Worm (Caenorhabditis elegans) whole organism, late embryonic: ENCODE measurements around the gene T18D3.6.

ENCODE experiments used
- C08G9.2 ChIP-seq: sonication (generic microtip); optimal IDR thresholded peaks from 2 replicates; lab custom pipeline; 2016; ENCODE audit warnings: mild to moderate bottlenecking, missing genetic modification characterization, moderate library complexity, missing compliant biosample characterization
- C38D4.7 ChIP-seq: fragments of 200-800 bp; sonication (Bioruptor generic); optimal IDR thresholded peaks from 2 replicates; lab custom pipeline; 2018; ENCODE audit warnings: mild to moderate bottlenecking, missing genetic modification characterization, moderate library complexity, missing compliant biosample characterization
- F13H6.1 ChIP-seq: sonication (generic microtip); optimal IDR thresholded peaks from 2 replicates; lab custom pipeline; 2016; ENCODE audit warnings: missing genetic modification characterization, missing compliant biosample characterization
- K02D7.2 ChIP-seq: sonication (generic microtip); optimal IDR thresholded peaks from 2 replicates; lab custom pipeline; 2017; ENCODE audit warnings: mild to moderate bottlenecking, missing genetic modification characterization, missing compliant biosample characterization
- K09A11.1 ChIP-seq: sonication (generic microtip); optimal IDR thresholded peaks from 2 replicates; lab custom pipeline; 2017; ENCODE audit warnings: antibody characterized with exemption, mild to moderate bottlenecking, missing genetic modification characterization, missing compliant biosample characterization; ENCODE audit not compliant: insufficient read depth
- T23F11.4 ChIP-seq: fragments of 200-800 bp; sonication (Bioruptor generic); optimal IDR thresholded peaks from 2 replicates; lab custom pipeline; 2018; ENCODE audit warnings: mild to moderate bottlenecking, missing genetic modification characterization, missing compliant biosample characterization
- Y22D7AL.16 ChIP-seq: sonication (generic microtip); optimal IDR thresholded peaks from 2 replicates; lab custom pipeline; 2016; ENCODE audit warnings: missing genetic modification characterization, missing compliant biosample characterization
- ahr-1 ChIP-seq: sonication (generic microtip); optimal IDR thresholded peaks from 2 replicates; lab custom pipeline; 2016; ENCODE audit warnings: missing genetic modification characterization, missing compliant biosample characterization
- ama-1 ChIP-seq: fragments of 150-350 bp; optimal IDR thresholded peaks from 2 replicates; lab custom pipeline; 2014
- ceh-18 ChIP-seq: sonication (generic microtip); optimal IDR thresholded peaks from 2 replicates; lab custom pipeline; 2016; ENCODE audit warnings: missing genetic modification characterization, missing compliant biosample characterization
- ceh-19 ChIP-seq: fragments of 200-800 bp; sonication (Bioruptor generic); optimal IDR thresholded peaks from 2 replicates; lab custom pipeline; 2018; ENCODE audit warnings: mild to moderate bottlenecking, missing genetic modification characterization, missing compliant biosample characterization
- ceh-22 ChIP-seq: sonication (generic microtip); optimal IDR thresholded peaks from 2 replicates; lab custom pipeline; 2017; ENCODE audit warnings: missing biosample characterization, missing genetic modification characterization
- ceh-24 ChIP-seq: sonication (generic microtip); optimal IDR thresholded peaks from 2 replicates; lab custom pipeline; 2016; ENCODE audit warnings: mild to moderate bottlenecking, missing genetic modification characterization, missing compliant biosample characterization
- ceh-30 ChIP-seq: fragments of 150-350 bp; optimal IDR thresholded peaks from 2 replicates; lab custom pipeline; 2014; ENCODE audit warnings: missing biosample characterization, missing genetic modification characterization
- ceh-34 ChIP-seq: sonication (generic microtip); optimal IDR thresholded peaks from 2 replicates; lab custom pipeline; 2016; ENCODE audit warnings: mild to moderate bottlenecking, missing genetic modification characterization, missing compliant biosample characterization
- ceh-45 ChIP-seq: fragments of 200-800 bp; sonication (Bioruptor generic); IDR thresholded peaks from 2 replicates; pipeline ENCODE4 v1.3.6; 2022; ENCODE audit warnings: missing genetic modification reagents, missing genetic modification characterization, missing compliant biosample characterization
- ceh-48 ChIP-seq: sonication (generic microtip); optimal IDR thresholded peaks from 2 replicates; lab custom pipeline; 2016; ENCODE audit warnings: missing genetic modification characterization, inconsistent platforms, missing compliant biosample characterization
- ceh-6 ChIP-seq: fragments of 200-800 bp; sonication (Bioruptor generic); optimal IDR thresholded peaks from 2 replicates; lab custom pipeline; 2018; ENCODE audit warnings: mild to moderate bottlenecking, missing genetic modification characterization, missing compliant biosample characterization
- ceh-9 ChIP-seq: sonication (generic microtip); optimal IDR thresholded peaks from 2 replicates; lab custom pipeline; 2016; ENCODE audit warnings: mild to moderate bottlenecking, missing genetic modification characterization, inconsistent platforms, missing compliant biosample characterization
- dmd-4 ChIP-seq: sonication (generic microtip); optimal IDR thresholded peaks from 2 replicates; lab custom pipeline; 2016; ENCODE audit warnings: borderline replicate concordance, missing genetic modification characterization, missing compliant biosample characterization
- elt-2 ChIP-seq: sonication (generic microtip); optimal IDR thresholded peaks from 2 replicates; lab custom pipeline; 2016; ENCODE audit warnings: missing genetic modification reagents, missing genetic modification characterization, missing compliant biosample characterization
- elt-4 ChIP-seq: sonication (generic microtip); optimal IDR thresholded peaks from 2 replicates; lab custom pipeline; 2016; ENCODE audit warnings: missing genetic modification characterization, missing compliant biosample characterization
- ets-4 ChIP-seq: sonication (generic microtip); optimal IDR thresholded peaks from 2 replicates; lab custom pipeline; 2016; ENCODE audit warnings: missing genetic modification characterization, missing compliant biosample characterization
- eyg-1 ChIP-seq: sonication (generic microtip); optimal IDR thresholded peaks from 2 replicates; lab custom pipeline; 2016; ENCODE audit warnings: missing genotype, missing genetic modification characterization, missing compliant biosample characterization
- fax-1 ChIP-seq: sonication (generic microtip); optimal IDR thresholded peaks from 2 replicates; lab custom pipeline; 2016; ENCODE audit warnings: missing genotype, missing genetic modification characterization, missing compliant biosample characterization
- fkh-10 ChIP-seq: fragments of 150-350 bp; optimal IDR thresholded peaks from 2 replicates; lab custom pipeline; 2014; ENCODE audit warnings: missing biosample characterization, missing genetic modification reagents, missing genetic modification characterization
- gmeb-2 ChIP-seq: sonication (generic microtip); optimal IDR thresholded peaks from 2 replicates; lab custom pipeline; 2016; ENCODE audit warnings: missing genetic modification characterization, inconsistent platforms, missing compliant biosample characterization
- hlh-13 ChIP-seq: fragments of 200-800 bp; sonication (Bioruptor generic); optimal IDR thresholded peaks from 2 replicates; lab custom pipeline; 2018; ENCODE audit warnings: mild to moderate bottlenecking, missing genetic modification characterization, missing compliant biosample characterization
- hlh-15 ChIP-seq: sonication (generic microtip); optimal IDR thresholded peaks from 2 replicates; lab custom pipeline; 2016; ENCODE audit warnings: missing genetic modification characterization, missing compliant biosample characterization
- hlh-30 ChIP-seq: sonication (generic microtip); optimal IDR thresholded peaks from 2 replicates; lab custom pipeline; 2017; ENCODE audit warnings: antibody characterized with exemption, missing genetic modification characterization, missing compliant biosample characterization; ENCODE audit not compliant: insufficient read depth
- lim-6 ChIP-seq: sonication (generic microtip); optimal IDR thresholded peaks from 2 replicates; lab custom pipeline; 2016; ENCODE audit warnings: missing genetic modification characterization, missing compliant biosample characterization
- lin-11 ChIP-seq: fragments of 200-800 bp; sonication (Bioruptor generic); optimal IDR thresholded peaks from 2 replicates; lab custom pipeline; 2018; ENCODE audit warnings: mild to moderate bottlenecking, missing genetic modification characterization, missing compliant biosample characterization
- madf-2 ChIP-seq: sonication (generic microtip); optimal IDR thresholded peaks from 2 replicates; lab custom pipeline; 2017; ENCODE audit warnings: missing genetic modification characterization, missing compliant biosample characterization
- npax-4 ChIP-seq: sonication (generic microtip); optimal IDR thresholded peaks from 2 replicates; lab custom pipeline; 2016; ENCODE audit warnings: missing genetic modification characterization, missing compliant biosample characterization
- odd-2 ChIP-seq: sonication (generic microtip); optimal IDR thresholded peaks from 2 replicates; lab custom pipeline; 2017; ENCODE audit warnings: antibody characterized with exemption, mild to moderate bottlenecking, missing genetic modification characterization, missing compliant biosample characterization
- pag-3 ChIP-seq: sonication (generic microtip); optimal IDR thresholded peaks from 2 replicates; lab custom pipeline; 2016; ENCODE audit warnings: missing compliant biosample characterization, missing genetic modification characterization, borderline replicate concordance
- pat-9 ChIP-seq: fragments of 200-800 bp; sonication (Bioruptor generic); optimal IDR thresholded peaks from 2 replicates; lab custom pipeline; 2018; ENCODE audit warnings: mild to moderate bottlenecking, missing genetic modification characterization, moderate library complexity, missing compliant biosample characterization
- pax-1 ChIP-seq: fragments of 150-350 bp; optimal IDR thresholded peaks from 2 replicates; lab custom pipeline; 2014; ENCODE audit warnings: missing biosample characterization, missing genetic modification characterization
- pros-1 ChIP-seq: fragments of 150-350 bp; optimal IDR thresholded peaks from 2 replicates; lab custom pipeline; 2014; ENCODE audit warnings: missing biosample characterization, missing genetic modification reagents, missing genetic modification characterization
- sdc-2 ChIP-seq: sonication (generic microtip); optimal IDR thresholded peaks from 2 replicates; lab custom pipeline; 2016; ENCODE audit warnings: missing genotype, missing genetic modification characterization, missing compliant biosample characterization
- sox-2 ChIP-seq: fragments of 200-800 bp; sonication (Bioruptor generic); IDR thresholded peaks from 2 replicates; pipeline ENCODE4 v1.3.6; 2022; ENCODE audit warnings: missing genetic modification reagents, missing genetic modification characterization, missing compliant biosample characterization
- sox-4 ChIP-seq: sonication (generic microtip); optimal IDR thresholded peaks from 2 replicates; lab custom pipeline; 2017; ENCODE audit warnings: mild to moderate bottlenecking, missing genetic modification characterization, inconsistent platforms, missing compliant biosample characterization
- syd-9 ChIP-seq: sonication (generic microtip); optimal IDR thresholded peaks from 2 replicates; lab custom pipeline; 2016; ENCODE audit warnings: mild to moderate bottlenecking, missing genetic modification characterization, moderate library complexity, missing compliant biosample characterization
- tbx-2 ChIP-seq: sonication (generic microtip); optimal IDR thresholded peaks from 2 replicates; lab custom pipeline; 2016; ENCODE audit warnings: missing genetic modification characterization, missing compliant biosample characterization
- tbx-7 ChIP-seq: sonication (generic microtip); optimal IDR thresholded peaks from 2 replicates; lab custom pipeline; 2016; ENCODE audit warnings: missing genotype, missing genetic modification characterization, missing compliant biosample characterization
- ttx-3 ChIP-seq: sonication (generic microtip); optimal IDR thresholded peaks from 2 replicates; lab custom pipeline; 2016; ENCODE audit warnings: missing genetic modification reagents, missing genetic modification characterization, missing compliant biosample characterization
- unc-42 ChIP-seq: sonication (generic microtip); optimal IDR thresholded peaks from 2 replicates; lab custom pipeline; 2016; ENCODE audit warnings: missing genotype, missing genetic modification characterization, missing compliant biosample characterization
- unc-55 ChIP-seq: sonication (generic microtip); optimal IDR thresholded peaks from 2 replicates; lab custom pipeline; 2017; ENCODE audit warnings: missing biosample characterization, missing genetic modification reagents, missing genetic modification characterization
- zip-5 ChIP-seq: sonication (generic microtip); optimal IDR thresholded peaks from 2 replicates; lab custom pipeline; 2016; ENCODE audit warnings: missing genetic modification characterization, missing compliant biosample characterization
- ztf-16 ChIP-seq: sonication (generic microtip); optimal IDR thresholded peaks from 2 replicates; lab custom pipeline; 2017; ENCODE audit warnings: missing genetic modification characterization, missing compliant biosample characterization

T18D3.6 gene

ce11 chrX:12407297-12407696 is 42.4 kb upstream of the T18D3.6 start (continued):
- TF ChIP-seq gmeb-2 (tag; lab: Kevin White, UChicago) (peak; percentile 34), elt-4 (tag; lab: Kevin White, UChicago) (no peak), C08G9.2 (tag; lab: Kevin White, UChicago) (no peak), sox-2 (GFP tag; lab: Robert Waterston, UW) (no peak), eyg-1 (no peak), ztf-16 (tag; lab: Kevin White, UChicago) (no peak), hlh-13 (GFP tag; lab: Kevin White, UChicago) (peak; percentile 26), fkh-10 (peak; percentile 19), unc-42 (peak; percentile 100), odd-2 (tag; lab: Kevin White, UChicago) (no peak), pag-3 (tag; lab: Kevin White, UChicago) (no peak), elt-2 (tag; lab: Kevin White, UChicago) (no peak), ahr-1 (tag; lab: Kevin White, UChicago) (no peak), ceh-9 (tag; lab: Kevin White, UChicago) (no peak), T23F11.4 (no peak), K02D7.2 (tag; lab: Kevin White, UChicago) (no peak), sdc-2 (tag; lab: Kevin White, UChicago) (peak; percentile 8), unc-55 (no peak), tbx-7 (tag; lab: Kevin White, UChicago) (no peak), zip-5 (tag; lab: Kevin White, UChicago) (no peak), hlh-30 (no peak), npax-4 (tag; lab: Kevin White, UChicago) (no peak), madf-2 (peak; percentile 28), pax-1 (tag; lab: Kevin White, UChicago) (no peak), ama-1 (lab: Kevin White, UChicago) (no peak), ets-4 (tag; lab: Kevin White, UChicago) (no peak), dmd-4 (tag; lab: Kevin White, UChicago) (no peak), ceh-48 (tag; lab: Kevin White, UChicago) (no peak), ceh-18 (tag; lab: Kevin White, UChicago) (peak; percentile 41), pat-9 (no peak), ceh-19 (GFP tag; lab: Kevin White, UChicago) (no peak), F13H6.1 (peak; percentile 22), K09A11.1 (tag; lab: Kevin White, UChicago) (no peak), syd-9 (tag; lab: Kevin White, UChicago) (peak; percentile 16), ceh-45 (GFP tag; lab: Robert Waterston, UW) (no peak), lim-6 (tag; lab: Kevin White, UChicago) (no peak), Y22D7AL.16 (tag; lab: Kevin White, UChicago) (no peak), ceh-30 (tag; lab: Kevin White, UChicago) (no peak), tbx-2 (tag; lab: Kevin White, UChicago) (peak; percentile 47), C38D4.7 (GFP tag; lab: Kevin White, UChicago) (no peak), lin-11 (tag; lab: Kevin White, UChicago) (no peak), ceh-24 (tag; lab: Kevin White, UChicago) (no peak), fax-1 (peak; percentile 12), ceh-34 (tag; lab: Kevin White, UChicago) (no peak)

ce11 chrX:12413941-12414340 is 35.8 kb upstream of the T18D3.6 start, which contains the start of gene lin-2:
Gene lin-2 (minus strand): TSS chrX:12414041.
- TF ChIP-seq syd-9 (tag; lab: Kevin White, UChicago) = no peak
- no peak for TF ChIP-seq gmeb-2 (tag; lab: Kevin White, UChicago)
- no peak for TF ChIP-seq ttx-3 (tag; lab: Kevin White, UChicago)
- no peak for TF ChIP-seq eyg-1
- TF ChIP-seq hlh-15 (tag; lab: Kevin White, UChicago) = no peak
- TF ChIP-seq sox-2 (GFP tag; lab: Robert Waterston, UW) = no peak
- TF ChIP-seq ets-4 (tag; lab: Kevin White, UChicago) = no peak
- no peak for TF ChIP-seq ceh-6 (GFP tag; lab: Kevin White, UChicago)
- no peak for TF ChIP-seq ceh-22 (tag; lab: Kevin White, UChicago)
- TF ChIP-seq pat-9 = no peak
- TF ChIP-seq pros-1 (tag; lab: Kevin White, UChicago) = no peak
- TF ChIP-seq ceh-24 (tag; lab: Kevin White, UChicago) = no peak
- no peak for TF ChIP-seq odd-2 (tag; lab: Kevin White, UChicago)
- no peak for TF ChIP-seq F13H6.1
- no peak for TF ChIP-seq sox-4 (tag; lab: Kevin White, UChicago)
- no peak for TF ChIP-seq ceh-34 (tag; lab: Kevin White, UChicago)
